Worm (Caenorhabditis elegans) whole organism, L1 larva: ENCODE measurements around the gene F18E3.11.

Experiments
- C04F5.9 ChIP-seq: sonication (generic microtip); optimal IDR thresholded peaks from 2 replicates; lab custom pipeline; 2016; ENCODE audit warnings: missing genetic modification characterization, missing compliant biosample characterization
- C16A3.4 ChIP-seq: fragments of 150-350 bp; optimal IDR thresholded peaks from 2 replicates; lab custom pipeline; 2014; ENCODE audit warnings: missing biosample characterization, missing genetic modification characterization
- aha-1 ChIP-seq: fragments of 150-350 bp; optimal IDR thresholded peaks from 2 replicates; lab custom pipeline; 2014; ENCODE audit warnings: missing biosample characterization, missing genetic modification characterization
- alr-1 ChIP-seq: fragments of 200-800 bp; sonication (Bioruptor generic); optimal IDR thresholded peaks from 2 replicates; lab custom pipeline; 2018; ENCODE audit warnings: borderline replicate concordance, mild to moderate bottlenecking, missing genetic modification characterization, missing compliant biosample characterization
- aly-2 ChIP-seq: fragments of 150-350 bp; optimal IDR thresholded peaks from 2 replicates; lab custom pipeline; 2014; ENCODE audit warnings: missing biosample characterization, missing genetic modification characterization
- ama-1 ChIP-seq: fragments of 150-350 bp; optimal IDR thresholded peaks from 2 replicates; lab custom pipeline; 2014
- blmp-1 ChIP-seq: fragments of 150-350 bp; optimal IDR thresholded peaks from 2 replicates; lab custom pipeline; 2014; ENCODE audit warnings: missing biosample characterization, missing genetic modification characterization
- ceh-88 ChIP-seq: fragments of 200-800 bp; sonication (Bioruptor generic); IDR thresholded peaks from 2 replicates; pipeline ENCODE4 v1.3.6; 2022; ENCODE audit warnings: missing genetic modification characterization, missing compliant biosample characterization
- ces-1 ChIP-seq: fragments of 150-350 bp; optimal IDR thresholded peaks from 2 replicates; lab custom pipeline; 2014; ENCODE audit warnings: missing biosample characterization, missing genetic modification reagents, missing genetic modification characterization
- dsc-1 ChIP-seq: sonication (generic microtip); optimal IDR thresholded peaks from 2 replicates; lab custom pipeline; 2016; ENCODE audit warnings: mild to moderate bottlenecking, missing genetic modification characterization, missing compliant biosample characterization
- efl-3 ChIP-seq: fragments of 200-800 bp; sonication (Bioruptor generic); optimal IDR thresholded peaks from 2 replicates; lab custom pipeline; 2018; ENCODE audit warnings: mild to moderate bottlenecking, missing genetic modification characterization, missing compliant biosample characterization
- elt-3 ChIP-seq, 6 experiments: fragments of 150-350 bp in 1 of 6; sonication (generic microtip); optimal IDR thresholded peaks; 2 replicates each; lab custom pipeline; 2017 to 2018; ENCODE audit warnings: missing biosample characterization in 6 of 6, missing genetic modification characterization in 6 of 6, inconsistent platforms in 1 of 6
- fkh-10 ChIP-seq: sonication (generic microtip); optimal IDR thresholded peaks from 2 replicates; lab custom pipeline; 2017; ENCODE audit warnings: missing biosample characterization, missing genetic modification reagents, missing genetic modification characterization
- fkh-8 ChIP-seq: sonication (generic microtip); optimal IDR thresholded peaks from 2 replicates; lab custom pipeline; 2016; ENCODE audit warnings: mild to moderate bottlenecking, missing genetic modification characterization, missing compliant biosample characterization
- grh-1 ChIP-seq: fragments of 200-800 bp; sonication (Bioruptor generic); IDR thresholded peaks from 2 replicates; pipeline ENCODE4 v1.3.6; 2022; ENCODE audit warnings: missing genetic modification reagents, missing genetic modification characterization, missing compliant biosample characterization
- hpl-2 ChIP-seq: fragments of 150-350 bp; optimal IDR thresholded peaks from 2 replicates; lab custom pipeline; 2014; ENCODE audit warnings: missing biosample characterization, missing genetic modification reagents, missing genetic modification characterization
- irx-1 ChIP-seq: sonication (generic microtip); optimal IDR thresholded peaks from 2 replicates; lab custom pipeline; 2016; ENCODE audit warnings: missing genetic modification characterization, missing compliant biosample characterization
- lin-14 ChIP-seq: fragments of 200-800 bp; sonication (Bioruptor generic); optimal IDR thresholded peaks from 2 replicates; lab custom pipeline; 2018; ENCODE audit warnings: mild to moderate bottlenecking, missing genetic modification characterization, moderate library complexity, missing compliant biosample characterization
- lin-35 ChIP-seq, 2 experiments: fragments of 150-350 bp; optimal IDR thresholded peaks; 2 replicates each; lab custom pipeline; 2014; ENCODE audit warnings: missing biosample characterization in 2 of 2, missing genetic modification characterization in 2 of 2, missing genetic modification reagents in 2 of 2
- lsy-2 ChIP-seq, 2 experiments: fragments of 150-350 bp; optimal IDR thresholded peaks; 2 replicates each; lab custom pipeline; 2014; ENCODE audit warnings: missing biosample characterization in 2 of 2, missing genetic modification characterization in 2 of 2
- mdl-1 ChIP-seq, 2 experiments: fragments of 150-350 bp; optimal IDR thresholded peaks; 2 replicates each; lab custom pipeline; 2014 to 2017; ENCODE audit warnings: missing biosample characterization in 2 of 2, missing genetic modification characterization in 2 of 2, inconsistent platforms in 1 of 2
- mep-1 ChIP-seq: fragments of 150-350 bp; optimal IDR thresholded peaks from 2 replicates; lab custom pipeline; 2014; ENCODE audit warnings: missing biosample characterization, missing genetic modification characterization
- nhr-11 ChIP-seq: fragments of 150-350 bp; optimal IDR thresholded peaks from 2 replicates; lab custom pipeline; 2014; ENCODE audit warnings: missing biosample characterization, missing genetic modification characterization
- nhr-19 ChIP-seq: fragments of 200-800 bp; sonication (Bioruptor generic); conservative IDR thresholded peaks from 2 replicates; pipeline ENCODE4 v1.3.6; 2022; ENCODE audit warnings: missing genetic modification characterization, missing compliant biosample characterization
- nhr-20 ChIP-seq: sonication (generic microtip); optimal IDR thresholded peaks from 2 replicates; lab custom pipeline; 2016; ENCODE audit warnings: mild to moderate bottlenecking, missing genetic modification characterization, missing compliant biosample characterization
- nhr-28 ChIP-seq: fragments of 150-350 bp; optimal IDR thresholded peaks from 2 replicates; lab custom pipeline; 2014; ENCODE audit warnings: missing biosample characterization, missing genetic modification characterization
- nhr-47 ChIP-seq: sonication (generic microtip); optimal IDR thresholded peaks from 2 replicates; lab custom pipeline; 2016; ENCODE audit warnings: mild to moderate bottlenecking, missing genetic modification characterization, moderate library complexity, missing compliant biosample characterization
- nhr-71 ChIP-seq: sonication (generic microtip); optimal IDR thresholded peaks from 2 replicates; lab custom pipeline; 2016; ENCODE audit warnings: mild to moderate bottlenecking, missing genetic modification characterization, moderate library complexity, missing compliant biosample characterization
- nhr-77 ChIP-seq: fragments of 150-350 bp; optimal IDR thresholded peaks from 2 replicates; lab custom pipeline; 2014; ENCODE audit warnings: missing biosample characterization, missing genetic modification characterization
- nhr-84 ChIP-seq: sonication (generic microtip); optimal IDR thresholded peaks from 2 replicates; lab custom pipeline; 2017; ENCODE audit warnings: missing biosample characterization, missing genetic modification characterization
- nhr-85 ChIP-seq: sonication (generic microtip); peaks from one replicate; lab custom pipeline; 2016; ENCODE audit warnings: missing genetic modification characterization, inconsistent platforms, missing compliant biosample characterization
- nhr-90 ChIP-seq: sonication (generic microtip); optimal IDR thresholded peaks from 2 replicates; lab custom pipeline; 2016; ENCODE audit warnings: mild to moderate bottlenecking, missing genetic modification characterization, missing compliant biosample characterization; ENCODE audit not compliant: poor library complexity
- pag-3 ChIP-seq: sonication (generic microtip); optimal IDR thresholded peaks from 2 replicates; lab custom pipeline; 2017; ENCODE audit warnings: missing genetic modification characterization, mild to moderate bottlenecking, missing compliant biosample characterization, antibody characterized with exemption, borderline replicate concordance; ENCODE audit not compliant: insufficient read depth
- rnt-1 ChIP-seq: sonication (generic microtip); optimal IDR thresholded peaks from 2 replicates; lab custom pipeline; 2016; ENCODE audit warnings: mild to moderate bottlenecking, missing genetic modification characterization, moderate library complexity, missing compliant biosample characterization
- skn-1 ChIP-seq: fragments of 150-350 bp; optimal IDR thresholded peaks from 2 replicates; lab custom pipeline; 2014; ENCODE audit warnings: missing biosample characterization, missing genetic modification characterization
- snpc-4 ChIP-seq: fragments of 150-350 bp; optimal IDR thresholded peaks from 2 replicates; lab custom pipeline; 2014; ENCODE audit warnings: missing biosample characterization, missing genetic modification characterization
- snu-23 ChIP-seq: sonication (generic microtip); optimal IDR thresholded peaks from 2 replicates; lab custom pipeline; 2016; ENCODE audit warnings: missing genetic modification characterization, missing compliant biosample characterization
- sox-4 ChIP-seq: sonication (generic microtip); optimal IDR thresholded peaks from 2 replicates; lab custom pipeline; 2016; ENCODE audit warnings: missing genetic modification characterization, missing compliant biosample characterization
- swsn-7 ChIP-seq: sonication (generic microtip); optimal IDR thresholded peaks from 2 replicates; lab custom pipeline; 2016; ENCODE audit warnings: missing genetic modification characterization, missing compliant biosample characterization
- tbx-2 ChIP-seq: sonication (generic microtip); optimal IDR thresholded peaks from 2 replicates; lab custom pipeline; 2016; ENCODE audit warnings: missing genetic modification characterization, missing compliant biosample characterization
- unc-130 ChIP-seq: fragments of 150-350 bp; optimal IDR thresholded peaks from 2 replicates; lab custom pipeline; 2017; ENCODE audit warnings: missing biosample characterization, missing genetic modification characterization, inconsistent platforms
- unc-98 ChIP-seq: fragments of 200-800 bp; sonication (Bioruptor generic); IDR thresholded peaks from 2 replicates; pipeline ENCODE4 v1.3.6; 2022; ENCODE audit warnings: missing genetic modification characterization, missing compliant biosample characterization
- vab-15 ChIP-seq: sonication (generic microtip); optimal IDR thresholded peaks from 2 replicates; lab custom pipeline; 2017; ENCODE audit warnings: missing genotype, mild to moderate bottlenecking, missing genetic modification characterization, missing compliant biosample characterization
- ztf-4 ChIP-seq: fragments of 150-350 bp; optimal IDR thresholded peaks from 2 replicates; lab custom pipeline; 2014; ENCODE audit warnings: missing biosample characterization, missing genetic modification characterization

The F18E3.11 gene

ce11 chrV:7435376-7436204, 22.3 kb downstream of the F18E3.11 start, which contains the start of the genes ddo-2 and F25E5.8:
ddo-2 (minus strand) TSS chrV:7435705.
F25E5.8 (plus strand) TSS chrV:7435930.
- peak; percentile 81 for TF ChIP-seq unc-130 (tag; lab: Kevin White, UChicago)
- TF ChIP-seq dsc-1 (tag; lab: Kevin White, UChicago) = no peak
- TF ChIP-seq skn-1 = peak; percentile 24
- TF ChIP-seq mdl-1 (tag; optimal IDR thresholded peaks at IDR 0.05; lab: Kevin White, UChicago) = peak in 1 of 2 experiments; percentile 38
- TF ChIP-seq tbx-2 = peak; percentile 20
- TF ChIP-seq nhr-77 (tag; lab: Kevin White, UChicago) = no peak
- TF ChIP-seq nhr-90 (tag; lab: Kevin White, UChicago) = peak; percentile 48
- TF ChIP-seq lin-35 (GFP tag; optimal IDR thresholded peaks at IDR 0.05; lab: Kevin White, UChicago) = peak in 1 of 2 experiments; percentile 31
- no peak for TF ChIP-seq aly-2 (tag; lab: Kevin White, UChicago)
- TF ChIP-seq nhr-84 (tag; lab: Kevin White, UChicago) = no peak
- TF ChIP-seq grh-1 = 0 out of 2 replicates have a peak, but pooled peaks have one; percentile 7
- no peak for TF ChIP-seq fkh-10 (GFP tag; lab: Kevin White, UChicago)
- TF ChIP-seq nhr-20 = peak; percentile 19
- peak in 1 of 6 experiments; percentile 68 for TF ChIP-seq elt-3 (tag; optimal IDR thresholded peaks at IDR 0.05; lab: Kevin White, UChicago)
- peak; percentile 72 for TF ChIP-seq nhr-19
- peak; percentile 32 for TF ChIP-seq snu-23 (GFP tag; lab: Kevin White, UChicago)
- peak; percentile 18 for TF ChIP-seq lin-14 (GFP tag; lab: Kevin White, UChicago)
- TF ChIP-seq blmp-1 = peak; percentile 83
- TF ChIP-seq nhr-85 (tag; lab: Kevin White, UChicago) = peak; percentile 87

ce11 chrV:7436509-7436908, 23.2 kb downstream of the F18E3.11 start:
- TF ChIP-seq ces-1 (GFP tag; lab: Kevin White, UChicago) (no peak), irx-1 (no peak), fkh-10 (GFP tag; lab: Kevin White, UChicago) (no peak), nhr-11 (no peak), unc-98 (GFP tag; lab: Robert Waterston, UW) (no peak), aha-1 (tag; lab: Kevin White, UChicago) (no peak), fkh-8 (tag; lab: Kevin White, UChicago) (no peak), skn-1 (no peak), ceh-88 (GFP tag; lab: Robert Waterston, UW) (no peak), mep-1 (no peak), sox-4 (no peak)

- TF ChIP-seq skn-1 = peak; percentile 54
- no peak for TF ChIP-seq nhr-28 (tag; lab: Kevin White, UChicago)
- peak; percentile 4 for TF ChIP-seq swsn-7 (tag; lab: Kevin White, UChicago)
- TF ChIP-seq C04F5.9 (tag; lab: Kevin White, UChicago) = no peak
- TF ChIP-seq nhr-85 (tag; lab: Kevin White, UChicago) = peak; percentile 93
- no peak for TF ChIP-seq ces-1 (GFP tag; lab: Kevin White, UChicago)
- peak; percentile 32 for TF ChIP-seq C16A3.4 (tag; lab: Kevin White, UChicago)
- TF ChIP-seq elt-3 (tag; optimal IDR thresholded peaks at IDR 0.05; lab: Kevin White, UChicago) = peak in 4 of 6 experiments; percentile 0 to 97 (median 50)
- TF ChIP-seq tbx-2 = peak; percentile 65
- TF ChIP-seq grh-1 = peak; percentile 64
- peak; percentile 94 for TF ChIP-seq blmp-1
- peak; percentile 87 for TF ChIP-seq ama-1 (lab: Kevin White, UChicago)
- peak; percentile 74 for TF ChIP-seq snu-23 (GFP tag; lab: Kevin White, UChicago)
- peak; percentile 80 for TF ChIP-seq nhr-71 (tag; lab: Kevin White, UChicago)
- peak; percentile 77 for TF ChIP-seq nhr-90 (tag; lab: Kevin White, UChicago)
- TF ChIP-seq unc-130 (tag; lab: Kevin White, UChicago) = peak; percentile 72
- peak; percentile 58 for TF ChIP-seq mep-1
- peak; percentile 57 for TF ChIP-seq nhr-47 (tag; lab: Kevin White, UChicago)
- peak; percentile 79 for TF ChIP-seq nhr-19
- no peak for TF ChIP-seq snpc-4 (tag; lab: Kevin White, UChicago)
- no peak for TF ChIP-seq pag-3 (tag; lab: Kevin White, UChicago)
- TF ChIP-seq mdl-1 (tag; optimal IDR thresholded peaks at IDR 0.05; lab: Kevin White, UChicago) = peak in 1 of 2 experiments; percentile 79
- TF ChIP-seq hpl-2 (GFP tag; lab: Kevin White, UChicago) = no peak
- TF ChIP-seq lsy-2 (tag; optimal IDR thresholded peaks at IDR 0.05; lab: Kevin White, UChicago) = peak in 1 of 2 experiments; percentile 44
- TF ChIP-seq lin-14 (GFP tag; lab: Kevin White, UChicago) = peak; percentile 71
- no peak for TF ChIP-seq rnt-1
- TF ChIP-seq ztf-4 (tag; lab: Kevin White, UChicago) = peak; percentile 67
- TF ChIP-seq nhr-20 = peak; percentile 80
- no peak for TF ChIP-seq efl-3 (GFP tag; lab: Kevin White, UChicago)
- TF ChIP-seq ceh-88 (GFP tag; lab: Robert Waterston, UW) = no peak; the same call in 1 of the 2 replicates
- peak; percentile 21 for TF ChIP-seq vab-15
- TF ChIP-seq lin-35 (GFP tag; optimal IDR thresholded peaks at IDR 0.05; lab: Kevin White, UChicago) = peak in 1 of 2 experiments; percentile 84
- no peak for TF ChIP-seq alr-1 (tag; lab: Kevin White, UChicago)
These were observed 23.6 kb downstream of the F18E3.11 start for ce11 chrV:7436911-7437310.
